Fruit fly (Drosophila melanogaster) S2 (cell line): ENCODE data around the gene Nedd8.

Experiments used
- CG8478 ChIP-seq: fragments of >200 bp; optimal IDR thresholded peaks from 2 replicates; lab custom pipeline; 2018
- CTCF ChIP-seq, 2 experiments: fragments of >200 bp; optimal IDR thresholded peaks; 2 replicates each; lab custom pipeline; 2018

- TF ChIP-seq CG8478 (lab: Kevin White, UChicago), result no peak
- no peak for TF ChIP-seq CTCF (optimal IDR thresholded peaks at IDR 0.05; lab: Kevin White, UChicago)
Observed at dm6 chr2L:18980982-18981381, 29.3 kb upstream of the Nedd8 start.
